Worm (Caenorhabditis elegans): ENCODE data around the gene tps-2.

DNA sequence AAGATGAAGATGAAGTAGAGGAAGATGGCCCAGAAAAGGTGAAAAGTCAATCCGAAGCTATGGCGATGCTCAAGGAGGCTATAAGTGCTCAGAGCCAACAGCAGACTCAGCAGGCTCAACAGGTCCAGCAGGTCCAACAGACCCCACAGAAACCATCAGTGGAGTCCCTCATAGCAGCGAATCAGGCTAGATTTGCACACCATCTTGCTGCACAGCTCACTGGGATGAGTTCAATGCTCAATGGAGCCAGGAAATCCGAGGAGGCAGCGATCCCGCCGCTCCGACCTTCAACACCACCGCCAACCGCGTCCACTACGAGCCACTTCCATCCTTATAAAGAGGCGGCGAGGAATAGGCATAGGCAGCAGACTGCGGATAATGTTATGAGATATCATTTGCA, 25.9 kb upstream of the tps-2 start:
- no peak for TF ChIP-seq C34F6.9 (tag; optimal IDR thresholded peaks at IDR 0.05)
- TF ChIP-seq R02D3.7 (tag; optimal IDR thresholded peaks at IDR 0.05): no peak
- no peak for TF ChIP-seq lsy-2 (tag; optimal IDR thresholded peaks at IDR 0.05)
- TF ChIP-seq ama-1 (optimal IDR thresholded peaks at IDR 0.05): no peak
